Worm (Caenorhabditis elegans) whole organism, L4 larva: ENCODE measurements around the gene Y53F4B.62.

ENCODE experiments used
- ama-1 ChIP-seq: fragments of 150-350 bp; optimal IDR thresholded peaks from 2 replicates; lab custom pipeline; 2014; ENCODE audit warnings: inconsistent platforms, mixed read lengths
- ceh-20 ChIP-seq: fragments of 200-800 bp; sonication (Bioruptor generic); IDR thresholded peaks from 2 replicates; pipeline ENCODE4 v1.3.6; 2022; ENCODE audit warnings: missing genetic modification reagents, missing genetic modification characterization, missing compliant biosample characterization
- lin-15B ChIP-seq: fragments of 150-350 bp; sonication (generic microtip); optimal IDR thresholded peaks from 3 replicates; lab custom pipeline; 2014; ENCODE audit warnings: missing biosample characterization, missing genetic modification characterization
- lin-39 ChIP-seq: fragments of 150-350 bp; optimal IDR thresholded peaks from 2 replicates; lab custom pipeline; 2014; ENCODE audit warnings: missing biosample characterization, missing genetic modification reagents, missing genetic modification characterization
- lsy-2 ChIP-seq, 2 experiments: fragments of 150-350 bp in 1 of 2; sonication (generic microtip) in 1 of 2; optimal IDR thresholded peaks; 2 replicates each; lab custom pipeline; 2014 to 2017; ENCODE audit warnings: missing biosample characterization in 2 of 2, missing genetic modification characterization in 2 of 2
- mdl-1 ChIP-seq, 2 experiments: fragments of 150-350 bp in 1 of 2; sonication (generic microtip) in 1 of 2; optimal IDR thresholded peaks; 2 replicates each; lab custom pipeline; 2014 to 2017; ENCODE audit warnings: missing biosample characterization in 2 of 2, missing genetic modification characterization in 2 of 2
- tag-97 ChIP-seq: fragments of 200-800 bp; sonication (Bioruptor generic); IDR thresholded peaks from 2 replicates; pipeline ENCODE4 v1.3.6; 2022; ENCODE audit warnings: missing genetic modification characterization, missing compliant biosample characterization
- unc-62 ChIP-seq, 3 experiments: fragments of 150-350 bp in 1 of 3; sonication (generic microtip); optimal IDR thresholded peaks in 2 of 3; peaks in 1 of 3; 1 replicate in 1 of 3; 2 replicates in 2 of 3; lab custom pipeline; 2014 to 2017; ENCODE audit warnings: missing biosample characterization in 3 of 3, missing genetic modification characterization in 3 of 3, missing genetic modification reagents in 3 of 3, missing genotype in 1 of 3

ce11 chrII:15135886-15136285 is 5.5 kb upstream of the Y53F4B.62 start, which contains the start of gene Y53F4B.25:
- TF ChIP-seq lin-39 (tag; lab: Kevin White, UChicago) (no peak), ama-1 (no peak), lsy-2 (tag; optimal IDR thresholded peaks at IDR 0.05; lab: Kevin White, UChicago) (no peak), mdl-1 (tag; optimal IDR thresholded peaks at IDR 0.05; lab: Kevin White, UChicago) (no peak), ceh-20 (no peak), lin-15B (tag; lab: Kevin White, UChicago) (no peak), tag-97 (GFP tag; lab: Robert Waterston, UW) (no peak), unc-62 (GFP tag; optimal IDR thresholded peaks at IDR 0.05 in 1 of 2; lab: Kevin White, UChicago) (no peak), unc-62 (tag; optimal IDR thresholded peaks at IDR 0.05; lab: Kevin White, UChicago) (no peak)
